Worm (Caenorhabditis elegans): ENCODE measurements around the gene F55G7.3.
"Not testable (repeated sequence)": the region's sequence is repeated elsewhere in the genome, so short reads cannot be mapped to it uniquely, and the experiment has no call there.

Gene F55G7.3

ce11 chrX:11963659-11964058, 21.8 kb upstream of the F55G7.3 start:
- TF ChIP-seq him-1 (tag; optimal IDR thresholded peaks at IDR 0.05): no peak
- TF ChIP-seq W03F9.2 (tag; optimal IDR thresholded peaks at IDR 0.05): no peak
- TF ChIP-seq dao-5 (tag; optimal IDR thresholded peaks at IDR 0.05): no peak

DNA sequence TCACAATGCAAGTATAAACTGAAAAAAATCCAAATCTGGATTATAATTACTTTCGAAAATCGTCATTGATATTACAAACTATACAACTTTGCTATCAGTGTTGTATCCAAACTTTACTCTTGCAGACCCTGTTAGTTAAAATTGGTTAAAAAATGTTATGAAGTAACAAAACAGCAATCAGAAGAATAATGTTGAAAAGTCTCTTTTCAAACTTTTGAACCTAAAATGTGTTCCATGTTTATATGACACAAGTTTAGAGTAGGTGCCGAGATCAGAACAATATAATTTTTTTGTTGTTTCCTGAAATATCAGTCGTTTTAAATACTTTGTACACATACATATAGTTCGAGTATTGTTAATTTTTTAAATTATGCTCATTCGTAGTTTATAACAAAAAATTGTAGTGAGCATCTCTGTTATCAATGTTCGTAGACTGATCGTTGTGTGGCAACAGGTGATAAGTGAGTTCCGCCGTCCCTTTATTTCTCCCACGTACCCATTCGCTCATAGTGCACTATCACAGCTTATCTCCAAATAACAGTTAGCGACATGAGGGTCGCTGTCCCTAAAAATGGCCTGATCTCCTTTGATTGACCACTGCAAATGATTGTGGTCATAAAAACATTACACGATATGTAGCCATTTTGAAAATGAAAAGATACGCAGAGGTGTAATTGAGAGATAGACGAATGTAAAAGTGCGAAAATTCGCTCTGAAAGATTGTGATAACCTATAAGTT, 20.4 kb upstream of the F55G7.3 start:
- TF ChIP-seq dao-5 (tag; optimal IDR thresholded peaks at IDR 0.05) (no peak), him-1 (tag; optimal IDR thresholded peaks at IDR 0.05) (no peak), W03F9.2 (tag; optimal IDR thresholded peaks at IDR 0.05) (no peak)

ce11 chrX:11961103-11961502, 19.3 kb upstream of the F55G7.3 start, which contains the start of gene C49F5.13:
Gene C49F5.13 (plus strand): TSS chrX:11961403.
- not testable (repeated sequence) for TF ChIP-seq W03F9.2, him-1, dao-5 (tag; optimal IDR thresholded peaks at IDR 0.05)

ce11 chrX:11959838-11960237, 18.0 kb upstream of the F55G7.3 start, which contains the start of gene C49F5.8:
Gene C49F5.8 (plus strand): TSS chrX:11960138.
- TF ChIP-seq dao-5 (tag; optimal IDR thresholded peaks at IDR 0.05) (no peak), W03F9.2 (tag; optimal IDR thresholded peaks at IDR 0.05) (no peak), him-1 (tag; optimal IDR thresholded peaks at IDR 0.05) (no peak)

DNA sequence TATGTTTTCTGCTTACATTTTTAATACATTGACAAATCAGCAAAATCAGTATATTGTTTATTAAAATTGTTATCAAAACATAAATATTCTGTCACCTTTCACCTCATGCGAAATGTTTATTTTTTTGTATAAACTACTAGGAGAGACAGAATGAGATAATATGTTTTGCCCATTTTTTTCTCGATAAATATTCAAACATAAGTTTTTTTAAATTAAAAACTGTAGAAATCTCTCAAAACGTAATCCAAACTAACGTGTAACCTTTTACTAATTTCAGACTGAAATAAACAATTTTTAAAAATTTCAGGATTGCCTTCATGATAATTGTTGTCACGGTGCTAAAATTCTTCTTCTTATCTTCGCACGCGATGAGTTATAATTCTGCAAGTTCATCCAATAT, 15.4 kb upstream of the F55G7.3 start, which contains the start of gene T08D10.5:
T08D10.5 (plus strand) TSS at position 301 of the 400 bp plus-strand sequence.
- no peak for TF ChIP-seq dao-5 (tag; optimal IDR thresholded peaks at IDR 0.05)
- no peak for TF ChIP-seq W03F9.2 (tag; optimal IDR thresholded peaks at IDR 0.05)
- no peak for TF ChIP-seq him-1 (tag; optimal IDR thresholded peaks at IDR 0.05)

DNA sequence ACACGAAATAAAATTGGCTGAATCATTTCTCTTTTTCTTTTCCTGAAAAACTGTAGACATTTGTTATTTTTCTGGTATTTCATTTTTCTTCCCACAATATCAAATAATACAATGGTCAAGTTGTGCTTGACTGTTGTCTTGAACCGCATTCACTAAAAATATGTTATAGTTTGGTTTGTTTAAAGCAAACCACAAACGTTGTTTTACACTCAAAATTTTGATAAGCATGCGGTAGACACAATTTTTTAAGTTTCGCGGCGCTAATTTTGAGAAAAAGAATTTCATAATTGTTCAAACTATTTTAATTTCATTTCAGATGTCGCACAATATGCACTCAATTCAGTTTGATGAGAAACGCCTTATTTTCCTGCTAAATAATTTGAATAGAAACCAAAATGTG, 13.3 kb upstream of the F55G7.3 start, which contains the start of gene T08D10.3:
T08D10.3 (plus strand) TSS at position 301 of the 400 bp plus-strand sequence.
- TF ChIP-seq him-1 (tag; optimal IDR thresholded peaks at IDR 0.05) (no peak), dao-5 (tag; optimal IDR thresholded peaks at IDR 0.05) (no peak), W03F9.2 (tag; optimal IDR thresholded peaks at IDR 0.05) (no peak)

DNA sequence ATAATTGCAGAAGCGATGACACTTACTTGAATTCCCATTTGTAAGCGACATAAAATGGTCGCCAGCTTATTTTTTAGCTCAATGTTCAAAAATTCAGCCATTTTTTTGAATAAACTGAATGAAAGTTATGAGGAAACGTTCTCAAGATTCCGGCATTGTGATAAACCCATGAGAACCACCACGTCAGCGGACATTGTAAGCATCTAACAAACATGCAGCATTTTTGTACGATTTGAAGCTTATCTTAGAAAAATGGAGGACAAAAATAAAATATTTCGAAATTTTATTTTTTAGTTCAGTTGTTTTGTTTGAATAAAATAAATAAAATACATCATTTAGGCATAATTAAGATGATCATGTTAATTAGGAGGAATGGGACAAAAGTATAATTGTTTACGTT, 11.4 kb upstream of the F55G7.3 start, which contains the start of gene T08D10.4:
T08D10.4 (minus strand) TSS at position 101 of the 400 bp plus-strand sequence.
- TF ChIP-seq him-1 (tag; optimal IDR thresholded peaks at IDR 0.05) (no peak), dao-5 (tag; optimal IDR thresholded peaks at IDR 0.05) (no peak), W03F9.2 (tag; optimal IDR thresholded peaks at IDR 0.05) (no peak)

DNA sequence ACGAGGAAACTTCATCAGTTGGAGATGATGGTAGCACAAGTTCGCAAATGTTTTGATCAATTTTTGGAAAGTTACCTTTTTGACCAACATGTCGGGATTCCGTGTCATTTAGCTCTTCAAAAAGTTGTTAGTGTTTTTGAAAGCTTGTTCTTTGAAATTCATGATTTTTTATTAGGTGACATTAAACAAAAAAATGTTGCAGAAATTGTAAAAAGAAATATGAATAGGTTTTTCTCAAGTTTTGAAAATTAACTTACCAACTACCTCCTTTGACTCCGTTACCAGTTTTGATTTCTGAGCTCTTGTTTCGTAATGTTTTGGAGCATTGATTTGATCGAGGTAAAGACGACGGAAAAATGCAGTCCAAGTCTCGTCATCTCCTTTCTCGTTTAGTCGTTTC, 10.3 kb upstream of the F55G7.3 start:
- TF ChIP-seq W03F9.2 (tag; optimal IDR thresholded peaks at IDR 0.05): no peak
- no peak for TF ChIP-seq dao-5 (tag; optimal IDR thresholded peaks at IDR 0.05)
- no peak for TF ChIP-seq him-1 (tag; optimal IDR thresholded peaks at IDR 0.05)

DNA sequence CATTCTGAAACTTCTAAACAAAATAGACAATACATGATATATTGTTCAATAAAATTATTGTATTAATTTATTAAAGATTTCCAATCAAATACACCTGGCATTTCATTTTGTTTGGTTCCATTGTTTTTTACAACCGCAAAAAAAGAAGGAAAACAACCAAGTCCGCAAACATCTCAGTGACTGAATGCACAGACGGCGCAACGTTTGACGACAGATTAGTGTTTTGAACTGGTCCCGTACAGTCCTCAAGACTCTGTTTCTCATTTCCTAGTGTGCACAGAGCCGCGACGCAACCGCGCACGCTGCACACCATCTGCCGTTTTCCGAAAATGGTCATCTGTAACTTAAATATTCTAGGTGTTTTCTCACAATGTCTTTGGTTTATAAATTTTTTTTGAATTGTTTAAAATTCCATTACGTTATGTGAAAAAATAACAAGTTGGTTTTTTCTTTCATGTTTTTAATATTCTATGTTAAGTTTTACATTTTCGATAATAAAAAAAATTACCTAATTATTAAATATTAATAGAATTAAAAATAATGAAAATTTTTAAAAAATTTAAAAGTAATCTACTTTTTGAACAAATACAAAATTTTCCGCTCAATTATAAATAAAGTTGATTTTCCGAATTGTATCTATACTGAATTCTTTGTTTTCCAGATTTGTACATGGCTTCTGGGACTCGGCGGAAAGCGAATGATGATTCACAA, 6.5 kb upstream of the F55G7.3 start, which contains the start of gene lsd-1:
lsd-1 (plus strand) TSS at position 661 of the 711 bp plus-strand sequence.
- TF ChIP-seq him-1 (tag; optimal IDR thresholded peaks at IDR 0.05): no peak
- TF ChIP-seq dao-5 (tag; optimal IDR thresholded peaks at IDR 0.05): no peak

ce11 chrX:11946788-11947463, 5.1 kb upstream of the F55G7.3 start, which contains the start of gene nfya-1:
Gene nfya-1 (minus strand): TSS chrX:11946838.
- TF ChIP-seq him-1 (tag; optimal IDR thresholded peaks at IDR 0.05) (no peak), dao-5 (tag; optimal IDR thresholded peaks at IDR 0.05) (no peak), W03F9.2 (tag; optimal IDR thresholded peaks at IDR 0.05) (no peak)

ce11 chrX:11938826-11939225, 3.0 kb downstream of the F55G7.3 start, which contains the start of gene F55G7.5:
Gene F55G7.5 (minus strand): TSS chrX:11938926.
- TF ChIP-seq dao-5 (tag; optimal IDR thresholded peaks at IDR 0.05) (no peak), W03F9.2 (tag; optimal IDR thresholded peaks at IDR 0.05) (no peak), him-1 (tag; optimal IDR thresholded peaks at IDR 0.05) (no peak)

DNA sequence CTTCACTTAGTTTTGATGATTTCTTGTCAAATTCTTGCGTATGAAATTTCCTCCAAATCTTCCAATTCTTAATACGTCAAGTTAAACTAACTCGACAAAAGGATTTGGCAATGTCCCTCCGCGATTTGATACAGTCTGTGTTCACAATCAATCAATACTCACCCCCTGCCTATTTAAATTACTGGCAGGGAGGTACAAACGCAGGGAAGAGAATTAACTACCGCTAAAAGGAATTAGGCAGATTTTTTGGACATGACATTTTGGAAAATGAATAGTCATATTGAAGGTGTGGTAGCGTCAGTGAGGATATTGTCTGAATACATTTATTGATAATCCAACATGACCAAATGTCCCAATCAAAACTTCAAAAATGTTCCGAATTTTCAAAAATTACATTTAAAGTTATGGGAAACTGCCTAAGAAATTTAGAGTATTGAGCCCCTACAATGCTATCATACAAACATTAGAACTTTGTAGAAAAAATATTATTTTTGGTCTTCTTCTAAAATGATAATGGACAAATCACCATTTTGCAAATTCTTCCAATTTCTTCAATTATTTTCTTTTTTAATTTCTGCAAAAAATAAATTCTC, 4.4 kb downstream of the F55G7.3 start:
- TF ChIP-seq him-1 (tag; optimal IDR thresholded peaks at IDR 0.05) (peak; percentile 99), dao-5 (tag; optimal IDR thresholded peaks at IDR 0.05) (peak; percentile 93), W03F9.2 (tag; optimal IDR thresholded peaks at IDR 0.05) (peak; percentile 97)

ce11 chrX:11934933-11935332, 6.9 kb downstream of the F55G7.3 start:
- TF ChIP-seq dao-5 (tag; optimal IDR thresholded peaks at IDR 0.05) (no peak), W03F9.2 (tag; optimal IDR thresholded peaks at IDR 0.05) (peak; percentile 9), him-1 (tag; optimal IDR thresholded peaks at IDR 0.05) (peak; percentile 37)
